Worm (Caenorhabditis elegans) whole organism, L3 larva: Measurements from ENCODE around the gene lge-1.

Source experiments
- R02D3.7 ChIP-seq: fragments of 150-350 bp; optimal IDR thresholded peaks from 2 replicates; lab custom pipeline; 2014; ENCODE audit warnings: missing biosample characterization, missing genetic modification characterization
- ama-1 ChIP-seq: fragments of 150-350 bp; optimal IDR thresholded peaks from 2 replicates; lab custom pipeline; 2018
- ceh-16 ChIP-seq: sonication (generic microtip); optimal IDR thresholded peaks from 2 replicates; lab custom pipeline; 2017; ENCODE audit warnings: missing biosample characterization, missing genetic modification characterization
- ceh-82 ChIP-seq: fragments of 150-350 bp; optimal IDR thresholded peaks from 2 replicates; lab custom pipeline; 2014; ENCODE audit warnings: missing biosample characterization, missing genetic modification characterization
- ceh-9 ChIP-seq: sonication (generic microtip); optimal IDR thresholded peaks from 2 replicates; lab custom pipeline; 2018; ENCODE audit warnings: missing biosample characterization, missing genetic modification characterization
- daf-12 ChIP-seq: fragments of 150-350 bp; optimal IDR thresholded peaks from 2 replicates; lab custom pipeline; 2014; ENCODE audit warnings: missing biosample characterization, missing genetic modification reagents, missing genetic modification characterization
- egl-27 ChIP-seq: sonication (generic microtip); optimal IDR thresholded peaks from 4 replicates; lab custom pipeline; 2017; ENCODE audit warnings: missing biosample characterization, missing genetic modification reagents, missing genetic modification characterization
- egl-5 ChIP-seq: fragments of 150-350 bp; optimal IDR thresholded peaks from 2 replicates; lab custom pipeline; 2017; ENCODE audit warnings: missing biosample characterization, missing genetic modification reagents, missing genetic modification characterization, inconsistent platforms
- elt-1 ChIP-seq: fragments of 150-350 bp; optimal IDR thresholded peaks from 2 replicates; lab custom pipeline; 2014; ENCODE audit warnings: missing biosample characterization, missing genetic modification characterization
- elt-2 ChIP-seq: sonication (generic microtip); optimal IDR thresholded peaks from 2 replicates; lab custom pipeline; 2016; ENCODE audit warnings: missing genetic modification reagents, mild to moderate bottlenecking, missing genetic modification characterization, missing compliant biosample characterization
- fkh-10 ChIP-seq: sonication (generic microtip); optimal IDR thresholded peaks from 2 replicates; lab custom pipeline; 2017; ENCODE audit warnings: missing biosample characterization, missing genetic modification reagents, missing genetic modification characterization
- fkh-2 ChIP-seq: fragments of 150-350 bp; optimal IDR thresholded peaks from 2 replicates; lab custom pipeline; 2014; ENCODE audit warnings: missing biosample characterization, missing genetic modification reagents, missing genetic modification characterization
- hmg-11 ChIP-seq: sonication (generic microtip); optimal IDR thresholded peaks from 2 replicates; lab custom pipeline; 2016; ENCODE audit warnings: missing genetic modification characterization, missing compliant biosample characterization
- jun-1 ChIP-seq: fragments of 150-350 bp; optimal IDR thresholded peaks from 2 replicates; lab custom pipeline; 2014; ENCODE audit warnings: missing biosample characterization, missing genetic modification reagents, missing genetic modification characterization
- lin-39 ChIP-seq: fragments of 150-350 bp; optimal IDR thresholded peaks from 2 replicates; lab custom pipeline; 2018; ENCODE audit warnings: missing biosample characterization, missing genetic modification reagents, missing genetic modification characterization
- mdl-1 ChIP-seq: fragments of 150-350 bp; optimal IDR thresholded peaks from 2 replicates; lab custom pipeline; 2014; ENCODE audit warnings: missing biosample characterization, missing genetic modification characterization
- nfya-1 ChIP-seq: sonication (generic microtip); optimal IDR thresholded peaks from 2 replicates; lab custom pipeline; 2017; ENCODE audit warnings: missing genetic modification characterization, mild to moderate bottlenecking, missing compliant biosample characterization, antibody characterized with exemption, moderate library complexity; ENCODE audit not compliant: insufficient read depth
- nhr-11 ChIP-seq: fragments of 150-350 bp; optimal IDR thresholded peaks from 2 replicates; lab custom pipeline; 2014; ENCODE audit warnings: missing biosample characterization, missing genetic modification characterization
- nhr-12 ChIP-seq: fragments of 150-350 bp; optimal IDR thresholded peaks from 2 replicates; lab custom pipeline; 2014; ENCODE audit warnings: missing biosample characterization, missing genetic modification characterization
- nhr-23 ChIP-seq: fragments of 150-350 bp; optimal IDR thresholded peaks from 2 replicates; lab custom pipeline; 2014; ENCODE audit warnings: missing biosample characterization, missing genetic modification reagents, missing genetic modification characterization
- nhr-237 ChIP-seq: fragments of 150-350 bp; optimal IDR thresholded peaks from 2 replicates; lab custom pipeline; 2014; ENCODE audit warnings: missing biosample characterization, missing genetic modification characterization
- nhr-25 ChIP-seq: sonication (generic microtip); optimal IDR thresholded peaks from 2 replicates; lab custom pipeline; 2017; ENCODE audit warnings: missing biosample characterization, missing genetic modification characterization
- nhr-28 ChIP-seq: fragments of 150-350 bp; optimal IDR thresholded peaks from 2 replicates; lab custom pipeline; 2014; ENCODE audit warnings: missing biosample characterization, missing genetic modification characterization
- nhr-43 ChIP-seq: sonication (generic microtip); optimal IDR thresholded peaks from 2 replicates; lab custom pipeline; 2016; ENCODE audit warnings: mild to moderate bottlenecking, missing genetic modification characterization, missing compliant biosample characterization; ENCODE audit not compliant: poor library complexity, severe bottlenecking
- nhr-76 ChIP-seq: fragments of 150-350 bp; sonication (generic microtip); optimal IDR thresholded peaks from 5 replicates; lab custom pipeline; 2014; ENCODE audit warnings: missing biosample characterization, missing genetic modification characterization
- nhr-77 ChIP-seq: fragments of 150-350 bp; optimal IDR thresholded peaks from 2 replicates; lab custom pipeline; 2014; ENCODE audit warnings: missing biosample characterization, missing genetic modification characterization
- pha-4 ChIP-seq: fragments of 150-350 bp; optimal IDR thresholded peaks from 2 replicates; lab custom pipeline; 2014; ENCODE audit warnings: missing biosample characterization, missing genetic modification reagents, missing genetic modification characterization
- pqm-1 ChIP-seq: fragments of 150-350 bp; optimal IDR thresholded peaks from 2 replicates; lab custom pipeline; 2017; ENCODE audit warnings: missing biosample characterization, missing genetic modification characterization, inconsistent platforms
- skn-1 ChIP-seq: fragments of 150-350 bp; optimal IDR thresholded peaks from 2 replicates; lab custom pipeline; 2014; ENCODE audit warnings: missing biosample characterization, missing genetic modification characterization
- snpc-4 ChIP-seq: fragments of 150-350 bp; optimal IDR thresholded peaks from 2 replicates; lab custom pipeline; 2014; ENCODE audit warnings: missing biosample characterization, missing genetic modification characterization
- tbx-2 ChIP-seq: sonication (generic microtip); optimal IDR thresholded peaks from 2 replicates; lab custom pipeline; 2016; ENCODE audit warnings: mild to moderate bottlenecking, missing genetic modification characterization, missing compliant biosample characterization
- unc-39 ChIP-seq: sonication (generic microtip); optimal IDR thresholded peaks from 4 replicates; lab custom pipeline; 2017; ENCODE audit warnings: missing biosample characterization, missing genetic modification characterization
- unc-62 ChIP-seq: fragments of 150-350 bp; sonication (generic microtip); optimal IDR thresholded peaks from 4 replicates; lab custom pipeline; 2014; ENCODE audit warnings: missing biosample characterization, missing genetic modification reagents, missing genetic modification characterization
- zag-1 ChIP-seq: fragments of 150-350 bp; optimal IDR thresholded peaks from 2 replicates; lab custom pipeline; 2014; ENCODE audit warnings: missing biosample characterization, missing genetic modification characterization
- ztf-11 ChIP-seq: fragments of 150-350 bp; optimal IDR thresholded peaks from 2 replicates; lab custom pipeline; 2014; ENCODE audit warnings: missing biosample characterization, missing genetic modification characterization

Gene lge-1

ce11 chrX:10928948-10929563 is 37.3 kb upstream of the lge-1 start, which contains the start of gene dgn-1:
Gene dgn-1, minus strand, starts transcription at chrX:10928998.
- TF ChIP-seq elt-2 (peak; percentile 56), unc-62 (no peak), pha-4 (tag; lab: Kevin White, UChicago) (peak; percentile 26)
- TF ChIP-seq, all 47 proteins: peak for 2

DNA sequence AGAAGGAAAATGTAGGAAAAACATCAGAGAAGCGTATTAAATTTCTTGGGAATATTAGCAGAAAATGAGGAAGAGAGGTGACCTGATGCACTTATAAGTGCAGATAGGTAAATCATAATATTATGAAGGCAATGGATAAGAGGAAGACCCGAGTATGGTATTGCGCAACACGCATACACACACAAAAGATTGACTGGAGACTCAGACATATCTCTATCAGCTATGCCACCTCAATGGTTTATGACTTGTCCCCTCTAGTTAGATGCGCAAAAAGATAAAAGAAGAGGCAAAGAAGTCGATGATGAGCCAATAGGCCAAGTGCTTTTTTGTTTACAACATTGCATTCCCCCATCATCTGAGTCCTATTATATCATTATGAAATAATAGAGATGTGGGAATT is 34.3 kb upstream of the lge-1 start:
- TF ChIP-seq lin-39 (tag; lab: Kevin White, UChicago) (no peak), R02D3.7 (tag; lab: Kevin White, UChicago) (no peak), nhr-237 (no peak), daf-12 (tag; lab: Kevin White, UChicago) (no peak), nhr-23 (tag; lab: Kevin White, UChicago) (no peak), nfya-1 (tag; lab: Kevin White, UChicago) (no peak), unc-39 (tag; lab: Kevin White, UChicago) (no peak), ceh-9 (tag; lab: Kevin White, UChicago) (no peak), ceh-16 (tag; lab: Kevin White, UChicago) (no peak), mdl-1 (no peak), nhr-25 (tag; lab: Kevin White, UChicago) (no peak), nhr-76 (tag; lab: Kevin White, UChicago) (no peak), fkh-10 (no peak), elt-2 (no peak), pqm-1 (tag; lab: Kevin White, UChicago) (no peak), egl-5 (tag; lab: Kevin White, UChicago) (no peak)

DNA sequence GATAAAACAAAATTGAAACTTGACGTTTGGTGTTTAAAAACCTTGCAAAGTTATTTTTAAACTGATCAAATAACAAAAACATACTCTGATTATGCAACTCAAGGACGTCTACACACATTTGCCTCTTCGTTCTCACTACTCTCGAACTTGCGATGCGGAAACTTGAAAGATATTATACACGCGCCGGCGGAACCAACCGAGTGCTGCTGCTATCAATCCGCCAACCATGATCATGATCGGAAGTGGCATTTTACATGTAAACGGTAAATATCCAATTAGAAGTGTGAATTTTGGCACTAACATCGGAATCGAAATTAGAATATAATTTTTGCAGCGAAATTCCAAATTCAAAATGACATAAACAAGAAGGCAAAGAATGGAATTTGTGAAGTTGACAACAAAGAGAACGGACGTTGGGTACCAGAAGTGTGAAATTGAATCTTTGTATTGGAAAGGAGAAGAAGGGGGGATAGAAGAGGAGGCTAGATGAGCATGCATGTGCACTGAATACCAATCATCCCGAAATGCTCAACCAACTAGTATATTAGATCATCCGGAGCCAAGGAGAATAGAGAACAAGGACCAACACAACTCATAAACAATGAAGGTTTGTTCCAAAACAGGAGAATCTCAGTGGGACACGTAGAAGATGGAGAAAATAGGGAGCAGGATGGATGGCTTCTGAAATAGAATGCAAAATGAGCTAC is 32.9 kb upstream of the lge-1 start:
- no peak for TF ChIP-seq nhr-25 (tag; lab: Kevin White, UChicago)
- TF ChIP-seq daf-12 (tag; lab: Kevin White, UChicago) = no peak
- no peak for TF ChIP-seq lin-39 (tag; lab: Kevin White, UChicago)
- TF ChIP-seq unc-62 = no peak
- TF ChIP-seq nhr-28 (tag; lab: Kevin White, UChicago) = no peak
- no peak for TF ChIP-seq tbx-2 (tag; lab: Kevin White, UChicago)
- TF ChIP-seq snpc-4 = no peak
- TF ChIP-seq elt-1 (tag; lab: Kevin White, UChicago) = no peak
- TF ChIP-seq egl-27 (tag; lab: Kevin White, UChicago) = no peak
- TF ChIP-seq nhr-23 (tag; lab: Kevin White, UChicago) = no peak
- TF ChIP-seq ceh-82 (tag; lab: Kevin White, UChicago) = no peak
- TF ChIP-seq unc-39 (tag; lab: Kevin White, UChicago) = no peak
- no peak for TF ChIP-seq hmg-11 (tag; lab: Kevin White, UChicago)
- TF ChIP-seq pqm-1 (tag; lab: Kevin White, UChicago) = no peak
- TF ChIP-seq, all 47 proteins: peak for 0

DNA sequence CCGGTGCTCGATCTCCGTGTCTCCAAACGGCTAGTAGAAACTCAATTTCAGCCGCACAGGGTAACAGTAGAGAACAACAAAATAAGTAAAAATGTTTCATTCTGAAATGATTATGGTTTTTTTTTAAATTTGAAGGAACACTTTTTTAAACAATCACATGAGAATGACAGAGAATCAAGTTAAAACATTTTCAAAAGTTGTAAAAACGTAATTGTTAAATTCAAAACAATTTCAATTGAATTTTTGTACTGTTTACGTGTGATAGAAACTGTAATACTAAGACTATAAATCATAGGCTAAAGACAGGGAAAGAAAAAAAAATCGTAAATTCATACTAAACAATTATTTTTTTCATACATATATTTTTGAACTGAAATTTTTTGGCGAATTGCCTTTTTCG is 25.1 kb upstream of the lge-1 start, which contains the start of gene pho-7:
pho-7 (minus strand) TSS at position 101 of the 400 bp plus-strand sequence.
- no peak for TF ChIP-seq ztf-11 (tag; lab: Kevin White, UChicago)
- TF ChIP-seq fkh-2 (tag; lab: Kevin White, UChicago) = no peak

DNA sequence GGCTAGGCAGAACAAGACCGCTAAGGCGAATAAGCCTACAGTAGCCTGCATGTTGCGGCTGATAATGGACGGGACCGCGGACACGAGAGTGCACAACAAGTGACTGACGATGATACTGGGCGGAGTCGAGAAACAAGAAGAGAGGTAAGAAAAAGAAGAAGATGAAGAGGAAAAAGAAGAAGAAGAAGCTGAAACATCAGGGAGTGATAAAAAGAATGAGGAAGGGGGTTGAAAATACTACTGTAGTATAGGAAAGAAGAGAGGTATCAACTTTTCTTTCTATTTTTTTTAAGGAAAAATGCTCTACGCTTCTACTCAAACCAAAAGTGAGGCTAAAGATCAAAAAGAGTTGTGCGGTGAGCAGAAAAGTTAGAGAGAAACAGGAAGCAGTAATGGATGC is 17.5 kb upstream of the lge-1 start, which contains the start of gene T21B6.3:
T21B6.3 (minus strand) TSS at position 101 of the 400 bp plus-strand sequence.
- TF ChIP-seq jun-1 (tag; lab: Kevin White, UChicago) = no peak
- TF ChIP-seq ama-1 = no peak
- no peak for TF ChIP-seq elt-2
- TF ChIP-seq unc-39 (tag; lab: Kevin White, UChicago) = no peak
- TF ChIP-seq zag-1 (tag; lab: Kevin White, UChicago) = no peak
- no peak for TF ChIP-seq skn-1 (tag; lab: Kevin White, UChicago)
- TF ChIP-seq daf-12 (tag; lab: Kevin White, UChicago) = no peak
- no peak for TF ChIP-seq snpc-4
- no peak for TF ChIP-seq nhr-11
- TF ChIP-seq egl-27 (tag; lab: Kevin White, UChicago) = no peak
- no peak for TF ChIP-seq nhr-43 (tag; lab: Kevin White, UChicago)
- TF ChIP-seq fkh-10 = no peak
- TF ChIP-seq nhr-77 (tag; lab: Kevin White, UChicago) = no peak
- no peak for TF ChIP-seq nhr-12 (tag; lab: Kevin White, UChicago)
- no peak for TF ChIP-seq mdl-1
